Fruit fly (Drosophila melanogaster) whole organism, adult: ENCODE results near the gene CG14573.

ENCODE experiments used
- CG14711 ChIP-seq: fragments of 200-800 bp; sonication (Bioruptor generic); optimal IDR thresholded peaks from 2 replicates; lab custom pipeline; 2018; ENCODE audit warnings: missing biosample characterization, mild to moderate bottlenecking, missing genetic modification characterization, moderate library complexity
- CG5204 ChIP-seq: fragments of 200-800 bp; sonication (Bioruptor generic); optimal IDR thresholded peaks from 2 replicates; lab custom pipeline; 2016; ENCODE audit warnings: missing biosample characterization, missing genetic modification characterization

DNA sequence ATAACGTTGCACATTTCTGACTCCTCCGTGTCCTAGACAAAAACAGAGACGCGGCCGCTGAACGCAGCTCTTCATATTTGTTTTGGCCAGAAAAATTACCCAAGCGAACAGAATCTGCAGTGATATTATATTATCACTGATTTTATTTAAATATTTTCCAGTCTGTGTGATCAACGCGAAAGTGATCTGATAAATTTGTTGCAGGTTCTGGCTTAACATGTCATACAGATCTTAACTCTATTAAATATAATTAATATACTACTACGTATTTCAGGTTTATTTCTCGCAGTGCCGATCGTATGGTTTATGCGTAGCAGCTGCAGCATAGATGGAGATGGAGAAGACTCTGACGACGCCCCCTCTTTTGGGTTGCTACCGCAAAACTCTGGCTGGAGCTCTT is 13.0 kb upstream of the CG14573 start:
- TF ChIP-seq CG5204 (GFP tag; lab: Kevin White, UChicago): no peak
- no peak for TF ChIP-seq CG14711
